Fruit fly (Drosophila melanogaster) whole organism, embryonic: ENCODE data around the gene Rhp.

ENCODE experiments used
- B-H2 ChIP-seq: fragments of 200-800 bp; sonication (Bioruptor generic); optimal IDR thresholded peaks from 2 replicates; lab custom pipeline; 2018; ENCODE audit warnings: missing biosample characterization, mild to moderate bottlenecking, missing genetic modification characterization
- Bgb ChIP-seq: fragments of 200-800 bp; sonication (Bioruptor generic); IDR thresholded peaks from 2 replicates; pipeline ENCODE4 v1.3.6; 2022; ENCODE audit warnings: missing biosample characterization, missing genetic modification characterization; ENCODE audit not compliant: partially characterized antibody
- BtbVII ChIP-seq: fragments of 200-800 bp; sonication (Bioruptor generic); optimal IDR thresholded peaks from 3 replicates; lab custom pipeline; 2017; ENCODE audit warnings: missing biosample characterization, mild to moderate bottlenecking, missing genetic modification characterization
- CG10267 ChIP-seq: fragments of 200-800 bp; sonication (Bioruptor generic); optimal IDR thresholded peaks from 2 replicates; lab custom pipeline; 2018; ENCODE audit warnings: missing biosample characterization, mild to moderate bottlenecking, missing genetic modification characterization, moderate library complexity
- CG13624 ChIP-seq: fragments of 200-800 bp; sonication (Bioruptor generic); optimal IDR thresholded peaks from 2 replicates; lab custom pipeline; 2016; ENCODE audit warnings: missing biosample characterization, missing genetic modification characterization
- CG14667 ChIP-seq: fragments of 200-800 bp; sonication (Bioruptor generic); IDR thresholded peaks from 2 replicates; pipeline ENCODE4 v1.3.6; 2022; ENCODE audit warnings: missing biosample characterization, missing genetic modification characterization
- CG15479 ChIP-seq: fragments of 200-800 bp; sonication (Bioruptor generic); optimal IDR thresholded peaks from 3 replicates; lab custom pipeline; 2019; ENCODE audit warnings: missing biosample characterization, mild to moderate bottlenecking, missing genetic modification characterization, moderate library complexity
- CG34224 ChIP-seq: fragments of 200-800 bp; sonication (Bioruptor generic); IDR thresholded peaks from 3 replicates; pipeline ENCODE4 v1.3.6; 2022; ENCODE audit warnings: missing biosample characterization, missing genetic modification characterization; ENCODE audit not compliant: partially characterized antibody
- CG34376 ChIP-seq: fragments of 200-800 bp; sonication (Bioruptor generic); optimal IDR thresholded peaks from 2 replicates; lab custom pipeline; 2018; ENCODE audit warnings: missing biosample characterization, mild to moderate bottlenecking, missing genetic modification characterization
- CG42726 ChIP-seq: fragments of 200-800 bp; sonication (Bioruptor generic); IDR thresholded peaks from 2 replicates; pipeline ENCODE4 v1.3.6; 2022; ENCODE audit warnings: missing biosample characterization, missing genetic modification characterization; ENCODE audit not compliant: partially characterized antibody
- CG6272 ChIP-seq: fragments of 200-800 bp; sonication (Bioruptor generic); IDR thresholded peaks from 2 replicates; pipeline ENCODE4 v1.3.6; 2022; ENCODE audit warnings: missing biosample characterization, missing genetic modification characterization
- CG7839 ChIP-seq: fragments of 200-800 bp; sonication (Bioruptor generic); optimal IDR thresholded peaks from 3 replicates; lab custom pipeline; 2018; ENCODE audit warnings: missing biosample characterization, mild to moderate bottlenecking, missing genetic modification characterization, moderate library complexity
- CG8290 ChIP-seq, 3 experiments: fragments of 200-800 bp; sonication (Bioruptor generic); optimal IDR thresholded peaks; 2 replicates each; lab custom pipeline; 2016 to 2019; ENCODE audit warnings: missing biosample characterization in 3 of 3, missing genetic modification characterization in 3 of 3, mild to moderate bottlenecking in 2 of 3, moderate library complexity in 1 of 3
- CG8765 ChIP-seq: fragments of 200-800 bp; sonication (Bioruptor generic); IDR thresholded peaks from 2 replicates; pipeline ENCODE4 v1.3.6; 2022; ENCODE audit warnings: missing biosample characterization, missing genetic modification characterization
- CG8924 ChIP-seq: fragments of 200-800 bp; optimal IDR thresholded peaks from 3 replicates; lab custom pipeline; 2019; ENCODE audit warnings: missing biosample characterization, mild to moderate bottlenecking, missing genetic modification characterization, moderate library complexity
- Dad ChIP-seq: fragments of 200-800 bp; sonication (Bioruptor generic); optimal IDR thresholded peaks from 3 replicates; lab custom pipeline; 2016; ENCODE audit warnings: missing biosample characterization, missing genetic modification characterization
- Dip2 ChIP-seq: fragments of 200-800 bp; sonication (Bioruptor generic); IDR thresholded peaks from 2 replicates; pipeline ENCODE4 v1.3.6; 2022; ENCODE audit warnings: missing biosample characterization, missing genetic modification characterization
- Hr3 ChIP-seq: fragments of 200-800 bp; sonication (Bioruptor generic); optimal IDR thresholded peaks from 3 replicates; lab custom pipeline; 2016; ENCODE audit warnings: missing biosample characterization, missing genetic modification characterization
- Hr78 ChIP-seq, 2 experiments: fragments of 200-800 bp in 1 of 2; fragments of >200 bp in 1 of 2; sonication (Bioruptor generic) in 1 of 2; optimal IDR thresholded peaks; 2 replicates each; lab custom pipeline; 2017 to 2019; ENCODE audit warnings: missing biosample characterization in 2 of 2, missing genetic modification characterization in 2 of 2, mild to moderate bottlenecking in 1 of 2, moderate library complexity in 1 of 2
- Kr ChIP-seq: fragments of 200-800 bp; sonication (Bioruptor generic); optimal IDR thresholded peaks from 2 replicates; lab custom pipeline; 2017; ENCODE audit warnings: missing biosample characterization, mild to moderate bottlenecking, missing genetic modification characterization
- Med ChIP-seq: fragments of 200-800 bp; sonication (Bioruptor generic); peaks from one replicate; lab custom pipeline; 2016; ENCODE audit warnings: missing biosample characterization, missing genetic modification characterization, mild to moderate bottlenecking, inconsistent platforms, moderate library complexity
- NC2α ChIP-seq: fragments of 200-800 bp; sonication (Bioruptor generic); optimal IDR thresholded peaks from 2 replicates; lab custom pipeline; 2016; ENCODE audit warnings: missing biosample characterization, missing genetic modification characterization
- Nf-YC ChIP-seq: fragments of 200-800 bp; optimal IDR thresholded peaks from 3 replicates; lab custom pipeline; 2019; ENCODE audit warnings: missing biosample characterization, mild to moderate bottlenecking, missing genetic modification characterization, moderate library complexity
- Pdp1 ChIP-seq, 2 experiments: fragments of 200-800 bp; sonication (Bioruptor generic); optimal IDR thresholded peaks; 3 replicates each; lab custom pipeline; 2016; ENCODE audit warnings: missing biosample characterization in 2 of 2, missing genetic modification characterization in 2 of 2, mild to moderate bottlenecking in 1 of 2, moderate library complexity in 1 of 2
- cg ChIP-seq: fragments of 200-800 bp; sonication (Bioruptor generic); optimal IDR thresholded peaks from 3 replicates; lab custom pipeline; 2019; ENCODE audit warnings: missing biosample characterization, mild to moderate bottlenecking, missing genetic modification characterization, moderate library complexity
- chif ChIP-seq, 2 experiments: fragments of 200-800 bp; sonication (Bioruptor generic); optimal IDR thresholded peaks; 3 replicates each; lab custom pipeline; 2016; ENCODE audit warnings: missing biosample characterization in 2 of 2, missing genetic modification characterization in 2 of 2
- chinmo ChIP-seq: fragments of 200-800 bp; sonication (Bioruptor generic); IDR thresholded peaks from 4 replicates; pipeline ENCODE4 v1.3.6; 2022; ENCODE audit warnings: missing biosample characterization, missing genetic modification characterization; ENCODE audit not compliant: partially characterized antibody
- danr ChIP-seq: fragments of 200-800 bp; sonication (Bioruptor generic); IDR thresholded peaks from 2 replicates; pipeline ENCODE4 v1.3.6; 2022; ENCODE audit warnings: missing biosample characterization, missing genetic modification characterization
- dysf ChIP-seq: fragments of 200-800 bp; sonication (Bioruptor generic); IDR thresholded peaks from 3 replicates; pipeline ENCODE4 v1.3.6; 2022; ENCODE audit warnings: missing biosample characterization, missing genetic modification characterization
- exex ChIP-seq: fragments of 200-800 bp; sonication (Bioruptor generic); optimal IDR thresholded peaks from 4 replicates; lab custom pipeline; 2018; ENCODE audit warnings: missing biosample characterization, mild to moderate bottlenecking, missing genetic modification characterization, moderate library complexity
- grau ChIP-seq: fragments of 200-800 bp; optimal IDR thresholded peaks from 3 replicates; lab custom pipeline; 2019; ENCODE audit warnings: missing biosample characterization, mild to moderate bottlenecking, missing genetic modification characterization, moderate library complexity
- hth ChIP-seq: fragments of >200 bp; optimal IDR thresholded peaks from 2 replicates; lab custom pipeline; 2017; ENCODE audit warnings: inconsistent platforms
- kah ChIP-seq: fragments of 200-800 bp; sonication (Bioruptor generic); optimal IDR thresholded peaks from 2 replicates; lab custom pipeline; 2018; ENCODE audit warnings: missing biosample characterization, mild to moderate bottlenecking, missing genetic modification characterization
- klu ChIP-seq: fragments of 200-800 bp; sonication (Bioruptor generic); IDR thresholded peaks from 2 replicates; pipeline ENCODE4 v1.3.6; 2022; ENCODE audit warnings: missing biosample characterization, missing genetic modification characterization
- lola ChIP-seq, 3 experiments: fragments of >200 bp in 2 of 3; fragments of 200-800 bp in 1 of 3; sonication (Bioruptor generic) in 1 of 3; optimal IDR thresholded peaks; 2 replicates each; lab custom pipeline; 2017 to 2019; ENCODE audit warnings: missing biosample characterization in 3 of 3, missing genetic modification characterization in 3 of 3, mild to moderate bottlenecking in 1 of 3, moderate library complexity in 1 of 3
- nerfin-1 ChIP-seq: fragments of 200-800 bp; sonication (Bioruptor generic); optimal IDR thresholded peaks from 3 replicates; lab custom pipeline; 2019; ENCODE audit warnings: missing biosample characterization, mild to moderate bottlenecking, missing genetic modification characterization, moderate library complexity
- pan ChIP-seq, 4 experiments: fragments of >200 bp in 3 of 4; fragments of 200-800 bp in 1 of 4; sonication (Bioruptor generic) in 1 of 4; optimal IDR thresholded peaks in 3 of 4; IDR thresholded peaks in 1 of 4; 2 replicates each; pipeline versions ENCODE4 v1.3.6 to Lab custom; 2017 to 2022; ENCODE audit warnings: missing biosample characterization in 2 of 4, missing genetic modification characterization in 2 of 4, mixed read lengths in 1 of 4
- schlank ChIP-seq: fragments of 200-800 bp; sonication (Bioruptor generic); optimal IDR thresholded peaks from 2 replicates; lab custom pipeline; 2018; ENCODE audit warnings: missing biosample characterization, mild to moderate bottlenecking, missing genetic modification characterization
- sd ChIP-seq: fragments of 200-800 bp; sonication (Bioruptor generic); optimal IDR thresholded peaks from 3 replicates; lab custom pipeline; 2018; ENCODE audit warnings: missing biosample characterization, mild to moderate bottlenecking, missing genetic modification characterization, moderate library complexity
- sens ChIP-seq: fragments of 200-800 bp; sonication (Bioruptor generic); peaks from one replicate; lab custom pipeline; 2016; ENCODE audit warnings: missing biosample characterization, missing genetic modification characterization
- sug ChIP-seq: fragments of 200-800 bp; optimal IDR thresholded peaks from 2 replicates; lab custom pipeline; 2019; ENCODE audit warnings: missing biosample characterization, mild to moderate bottlenecking, missing genetic modification characterization, moderate library complexity
- tna ChIP-seq: fragments of 200-800 bp; sonication (Bioruptor generic); IDR thresholded peaks from 2 replicates; pipeline ENCODE4 v1.3.6; 2022; ENCODE audit warnings: missing biosample characterization, missing genetic modification characterization; ENCODE audit not compliant: partially characterized antibody

Rhp gene

DNA sequence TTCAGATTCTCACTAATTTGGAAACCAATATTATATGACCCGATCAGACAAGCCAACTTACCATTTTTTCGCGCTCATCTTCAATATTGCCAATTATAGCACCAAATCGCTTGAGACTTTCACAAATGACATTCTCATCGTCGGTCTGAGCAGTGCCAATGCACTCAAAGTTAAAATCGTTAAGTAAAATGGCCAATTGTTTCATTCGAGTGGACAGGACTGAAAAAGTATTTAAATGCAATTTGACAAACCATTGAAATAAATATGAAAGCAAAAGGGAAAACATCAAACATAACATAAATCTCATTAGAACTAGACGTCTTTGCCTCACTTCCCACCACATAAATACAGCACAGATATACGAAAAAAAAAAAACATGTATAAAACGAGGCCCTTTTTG, 32.7 kb upstream of the Rhp start, which contains the start of gene CG8260:
Gene CG8260 (plus strand): TSS at position 301 of the 400 bp plus-strand sequence.
- TF ChIP-seq lola (GFP tag; optimal IDR thresholded peaks at IDR 0.05; lab: Kevin White, UChicago) (no peak), Dip2 (GFP tag; lab: Robert Waterston, UW) (no peak), hth (lab: Kevin White, UChicago) (no peak), B-H2 (GFP tag; lab: Kevin White, UChicago) (no peak), BtbVII (GFP tag; lab: Kevin White, UChicago) (no peak), CG14667 (GFP tag; lab: Robert Waterston, UW) (no peak), Dad (GFP tag; lab: Kevin White, UChicago) (no peak), tna (GFP tag; lab: Robert Waterston, UW) (no peak), Bgb (no peak), danr (GFP tag; lab: Robert Waterston, UW) (no peak), CG13624 (no peak)

- TF ChIP-seq exex (tag; lab: Kevin White, UChicago) (peak; percentile 70), CG34376 (GFP tag; lab: Kevin White, UChicago) (peak; percentile 30), sug (tag; lab: Kevin White, UChicago) (peak; percentile 19), NC2α (no peak), cg (GFP tag; lab: Kevin White, UChicago) (peak; percentile 9), dysf (GFP tag; lab: Robert Waterston, UW) (no peak), B-H2 (GFP tag; lab: Kevin White, UChicago) (peak; percentile 0), Med (peak; percentile 58), grau (tag; lab: Kevin White, UChicago) (peak; percentile 60), Kr (GFP tag; lab: Kevin White, UChicago) (no peak), CG15479 (GFP tag; lab: Kevin White, UChicago) (peak; percentile 17), Pdp1 (GFP tag; optimal IDR thresholded peaks at IDR 0.05; lab: Kevin White, UChicago) (peak in 1 of 2 experiments; percentile 54)
- TF ChIP-seq, all 482 proteins: peak for 9
Observed at dm6 chrX:15758692-15759240, 29.9 kb upstream of the Rhp start.

- TF ChIP-seq CG6272 (GFP tag; lab: Robert Waterston, UW) (no peak), Med (peak; percentile 35), chinmo (0 out of 4 replicates have a peak, but pooled peaks have one; percentile 58), CG42726 (GFP tag; lab: Robert Waterston, UW) (no peak), cg (GFP tag; lab: Kevin White, UChicago) (peak; percentile 68), pan (optimal IDR thresholded peaks at IDR 0.05; lab: Kevin White, UChicago) (no peak), pan (GFP tag; optimal IDR thresholded peaks at IDR 0.05 in 1 of 2, IDR thresholded peaks at IDR 0.05 in 1 of 2) (no peak), nerfin-1 (tag; lab: Kevin White, UChicago) (peak; percentile 59), CG34224 (no peak), sd (tag; lab: Kevin White, UChicago) (peak; percentile 60), CG7839 (tag; lab: Kevin White, UChicago) (no peak), dysf (GFP tag; lab: Robert Waterston, UW) (no peak), CG10267 (peak; percentile 66), CG8765 (GFP tag; lab: Robert Waterston, UW) (no peak), Hr78 (GFP tag; optimal IDR thresholded peaks at IDR 0.05; lab: Kevin White, UChicago) (no peak), klu (GFP tag; lab: Robert Waterston, UW) (no peak), Nf-YC (tag; lab: Kevin White, UChicago) (no peak), schlank (tag; lab: Kevin White, UChicago) (no peak), Hr3 (GFP tag; lab: Kevin White, UChicago) (no peak), sens (GFP tag; lab: Kevin White, UChicago) (peak; percentile 39), chif (GFP tag; optimal IDR thresholded peaks at IDR 0.05; lab: Kevin White, UChicago) (no peak), CG8924 (tag; lab: Kevin White, UChicago) (peak; percentile 53), kah (GFP tag; lab: Kevin White, UChicago) (no peak), CG15479 (GFP tag; lab: Kevin White, UChicago) (no peak), CG8290 (GFP tag; optimal IDR thresholded peaks at IDR 0.05; lab: Kevin White, UChicago) (no peak), CG8290 (tag; optimal IDR thresholded peaks at IDR 0.05; lab: Kevin White, UChicago) (no peak)
Observed at dm6 chrX:15759752-15760446, 28.8 kb upstream of the Rhp start.
